Worm (Caenorhabditis elegans) whole organism, young adult: ENCODE measurements around the gene tpk-1.

Experiments
- B0035.1 ChIP-seq: sonication (generic microtip); optimal IDR thresholded peaks from 2 replicates; lab custom pipeline; 2016; ENCODE audit warnings: missing genetic modification characterization, mild to moderate bottlenecking, missing compliant biosample characterization, missing genotype, missing genetic modification reagents
- K12H6.12 ChIP-seq: fragments of 200-800 bp; sonication (Bioruptor generic); optimal IDR thresholded peaks from 2 replicates; lab custom pipeline; 2018; ENCODE audit warnings: mild to moderate bottlenecking, missing genetic modification characterization, missing compliant biosample characterization
- athp-1 ChIP-seq: sonication (generic microtip); optimal IDR thresholded peaks from 2 replicates; lab custom pipeline; 2017; ENCODE audit warnings: mild to moderate bottlenecking, missing genetic modification characterization, missing compliant biosample characterization
- dpl-1 ChIP-seq: fragments of 150-350 bp; optimal IDR thresholded peaks from 2 replicates; lab custom pipeline; 2014; ENCODE audit warnings: missing biosample characterization, missing genetic modification reagents, missing genetic modification characterization
- efl-1 ChIP-seq: fragments of 150-350 bp; optimal IDR thresholded peaks from 2 replicates; lab custom pipeline; 2014; ENCODE audit warnings: missing biosample characterization, missing genetic modification reagents, missing genetic modification characterization
- lin-35 ChIP-seq, 3 experiments: fragments of 150-350 bp in 2 of 3; sonication (generic microtip) in 1 of 3; optimal IDR thresholded peaks; 2 replicates each; lab custom pipeline; 2014 to 2018; ENCODE audit warnings: missing biosample characterization in 3 of 3, missing genetic modification characterization in 3 of 3, missing genetic modification reagents in 3 of 3
- madf-10 ChIP-seq: sonication (generic microtip); optimal IDR thresholded peaks from 2 replicates; lab custom pipeline; 2016; ENCODE audit warnings: mild to moderate bottlenecking, missing genetic modification characterization, missing compliant biosample characterization
- nfya-1 ChIP-seq: sonication (generic microtip); optimal IDR thresholded peaks from 2 replicates; lab custom pipeline; 2017; ENCODE audit warnings: antibody characterized with exemption, missing compliant biosample characterization, missing genetic modification characterization, borderline replicate concordance; ENCODE audit not compliant: insufficient read depth
- sea-2 ChIP-seq: fragments of 200-800 bp; sonication (Bioruptor generic); IDR thresholded peaks from 2 replicates; pipeline ENCODE4 v1.3.6; 2022; ENCODE audit warnings: missing genetic modification characterization, missing compliant biosample characterization

- TF ChIP-seq K12H6.12 (tag; lab: Kevin White, UChicago) (no peak), madf-10 (tag; lab: Kevin White, UChicago) (no peak), lin-35 (GFP tag; optimal IDR thresholded peaks at IDR 0.05; lab: Kevin White, UChicago) (no peak), B0035.1 (no peak), sea-2 (GFP tag; lab: Robert Waterston, UW) (no peak), nfya-1 (tag; lab: Kevin White, UChicago) (no peak), efl-1 (no peak), athp-1 (tag; lab: Kevin White, UChicago) (no peak), dpl-1 (GFP tag; lab: Kevin White, UChicago) (no peak)
Observed at ce11 chrIII:8866983-8867842, 44.7 kb upstream of the tpk-1 start.
